Worm (Caenorhabditis elegans) whole organism, L3 larva: ENCODE data around the gene C34D10.5.
A peak's percentile ranks its signal among the peaks of the same experiment; 100 is the strongest.

Experiments used
- ZK546.5 ChIP-seq: sonication (generic microtip); optimal IDR thresholded peaks from 2 replicates; lab custom pipeline; 2017; ENCODE audit warnings: missing biosample characterization, missing genetic modification characterization
- aly-2 ChIP-seq: fragments of 150-350 bp; optimal IDR thresholded peaks from 2 replicates; lab custom pipeline; 2014; ENCODE audit warnings: missing biosample characterization, missing genetic modification characterization
- ama-1 ChIP-seq: fragments of 150-350 bp; optimal IDR thresholded peaks from 2 replicates; lab custom pipeline; 2018
- ceh-16 ChIP-seq: sonication (generic microtip); optimal IDR thresholded peaks from 2 replicates; lab custom pipeline; 2017; ENCODE audit warnings: missing biosample characterization, missing genetic modification characterization
- ceh-28 ChIP-seq: fragments of 150-350 bp; optimal IDR thresholded peaks from 2 replicates; lab custom pipeline; 2014; ENCODE audit warnings: missing biosample characterization, missing genetic modification reagents, missing genetic modification characterization
- ceh-9 ChIP-seq: sonication (generic microtip); optimal IDR thresholded peaks from 2 replicates; lab custom pipeline; 2018; ENCODE audit warnings: missing biosample characterization, missing genetic modification characterization
- daf-12 ChIP-seq: fragments of 150-350 bp; optimal IDR thresholded peaks from 2 replicates; lab custom pipeline; 2014; ENCODE audit warnings: missing biosample characterization, missing genetic modification reagents, missing genetic modification characterization
- egl-27 ChIP-seq: sonication (generic microtip); optimal IDR thresholded peaks from 4 replicates; lab custom pipeline; 2017; ENCODE audit warnings: missing biosample characterization, missing genetic modification reagents, missing genetic modification characterization
- egl-5 ChIP-seq: fragments of 150-350 bp; optimal IDR thresholded peaks from 2 replicates; lab custom pipeline; 2017; ENCODE audit warnings: missing biosample characterization, missing genetic modification reagents, missing genetic modification characterization, inconsistent platforms
- elt-2 ChIP-seq: sonication (generic microtip); optimal IDR thresholded peaks from 2 replicates; lab custom pipeline; 2016; ENCODE audit warnings: missing genetic modification reagents, mild to moderate bottlenecking, missing genetic modification characterization, missing compliant biosample characterization
- elt-3 ChIP-seq, 3 experiments: fragments of 150-350 bp in 1 of 3; sonication (generic microtip) in 2 of 3; optimal IDR thresholded peaks; 2 replicates in 2 of 3; 4 replicates in 1 of 3; lab custom pipeline; 2014 to 2017; ENCODE audit warnings: missing biosample characterization in 3 of 3, missing genetic modification characterization in 3 of 3
- eor-1 ChIP-seq, 2 experiments: fragments of 150-350 bp; optimal IDR thresholded peaks; 2 replicates each; lab custom pipeline; 2014 to 2018; ENCODE audit warnings: missing biosample characterization in 2 of 2, missing genetic modification characterization in 2 of 2
- fkh-10 ChIP-seq: sonication (generic microtip); optimal IDR thresholded peaks from 2 replicates; lab custom pipeline; 2017; ENCODE audit warnings: missing biosample characterization, missing genetic modification reagents, missing genetic modification characterization
- fkh-2 ChIP-seq: fragments of 150-350 bp; optimal IDR thresholded peaks from 2 replicates; lab custom pipeline; 2014; ENCODE audit warnings: missing biosample characterization, missing genetic modification reagents, missing genetic modification characterization
- fos-1 ChIP-seq: fragments of 150-350 bp; optimal IDR thresholded peaks from 2 replicates; lab custom pipeline; 2014; ENCODE audit warnings: missing biosample characterization, missing genetic modification characterization
- hmg-11 ChIP-seq: sonication (generic microtip); optimal IDR thresholded peaks from 2 replicates; lab custom pipeline; 2016; ENCODE audit warnings: missing genetic modification characterization, missing compliant biosample characterization
- jun-1 ChIP-seq: fragments of 150-350 bp; optimal IDR thresholded peaks from 2 replicates; lab custom pipeline; 2014; ENCODE audit warnings: missing biosample characterization, missing genetic modification reagents, missing genetic modification characterization
- lin-39 ChIP-seq: fragments of 150-350 bp; optimal IDR thresholded peaks from 2 replicates; lab custom pipeline; 2018; ENCODE audit warnings: missing biosample characterization, missing genetic modification reagents, missing genetic modification characterization
- lsy-12 ChIP-seq: sonication (generic microtip); optimal IDR thresholded peaks from 2 replicates; lab custom pipeline; 2016; ENCODE audit warnings: mild to moderate bottlenecking, missing genetic modification characterization, missing compliant biosample characterization
- mdl-1 ChIP-seq: fragments of 150-350 bp; optimal IDR thresholded peaks from 2 replicates; lab custom pipeline; 2014; ENCODE audit warnings: missing biosample characterization, missing genetic modification characterization
- mml-1 ChIP-seq: fragments of 150-350 bp; sonication (generic microtip); optimal IDR thresholded peaks from 3 replicates; lab custom pipeline; 2014; ENCODE audit warnings: missing biosample characterization, missing genetic modification characterization
- nfya-1 ChIP-seq: sonication (generic microtip); optimal IDR thresholded peaks from 2 replicates; lab custom pipeline; 2017; ENCODE audit warnings: missing genetic modification characterization, mild to moderate bottlenecking, missing compliant biosample characterization, antibody characterized with exemption, moderate library complexity; ENCODE audit not compliant: insufficient read depth
- nhr-12 ChIP-seq: fragments of 150-350 bp; optimal IDR thresholded peaks from 2 replicates; lab custom pipeline; 2014; ENCODE audit warnings: missing biosample characterization, missing genetic modification characterization
- nhr-23 ChIP-seq: fragments of 150-350 bp; optimal IDR thresholded peaks from 2 replicates; lab custom pipeline; 2014; ENCODE audit warnings: missing biosample characterization, missing genetic modification reagents, missing genetic modification characterization
- nhr-25 ChIP-seq: sonication (generic microtip); optimal IDR thresholded peaks from 2 replicates; lab custom pipeline; 2017; ENCODE audit warnings: missing biosample characterization, missing genetic modification characterization
- nhr-28 ChIP-seq: fragments of 150-350 bp; optimal IDR thresholded peaks from 2 replicates; lab custom pipeline; 2014; ENCODE audit warnings: missing biosample characterization, missing genetic modification characterization
- nhr-43 ChIP-seq: sonication (generic microtip); optimal IDR thresholded peaks from 2 replicates; lab custom pipeline; 2016; ENCODE audit warnings: mild to moderate bottlenecking, missing genetic modification characterization, missing compliant biosample characterization; ENCODE audit not compliant: poor library complexity, severe bottlenecking
- nhr-67 ChIP-seq: fragments of 150-350 bp; optimal IDR thresholded peaks from 2 replicates; lab custom pipeline; 2014; ENCODE audit warnings: missing biosample characterization, missing genetic modification characterization
- nhr-76 ChIP-seq: fragments of 150-350 bp; sonication (generic microtip); optimal IDR thresholded peaks from 5 replicates; lab custom pipeline; 2014; ENCODE audit warnings: missing biosample characterization, missing genetic modification characterization
- nhr-77 ChIP-seq: fragments of 150-350 bp; optimal IDR thresholded peaks from 2 replicates; lab custom pipeline; 2014; ENCODE audit warnings: missing biosample characterization, missing genetic modification characterization
- pha-4 ChIP-seq: fragments of 150-350 bp; optimal IDR thresholded peaks from 2 replicates; lab custom pipeline; 2014; ENCODE audit warnings: missing biosample characterization, missing genetic modification reagents, missing genetic modification characterization
- pqm-1 ChIP-seq: fragments of 150-350 bp; optimal IDR thresholded peaks from 2 replicates; lab custom pipeline; 2017; ENCODE audit warnings: missing biosample characterization, missing genetic modification characterization, inconsistent platforms
- sea-2 ChIP-seq: fragments of 150-350 bp; sonication (generic microtip); optimal IDR thresholded peaks from 4 replicates; lab custom pipeline; 2014; ENCODE audit warnings: missing biosample characterization, missing genetic modification reagents, missing genetic modification characterization
- skn-1 ChIP-seq: fragments of 150-350 bp; optimal IDR thresholded peaks from 2 replicates; lab custom pipeline; 2014; ENCODE audit warnings: missing biosample characterization, missing genetic modification characterization
- snpc-4 ChIP-seq: fragments of 150-350 bp; optimal IDR thresholded peaks from 2 replicates; lab custom pipeline; 2014; ENCODE audit warnings: missing biosample characterization, missing genetic modification characterization
- tbx-2 ChIP-seq: sonication (generic microtip); optimal IDR thresholded peaks from 2 replicates; lab custom pipeline; 2016; ENCODE audit warnings: mild to moderate bottlenecking, missing genetic modification characterization, missing compliant biosample characterization
- unc-39 ChIP-seq: sonication (generic microtip); optimal IDR thresholded peaks from 4 replicates; lab custom pipeline; 2017; ENCODE audit warnings: missing biosample characterization, missing genetic modification characterization
- unc-62 ChIP-seq: fragments of 150-350 bp; sonication (generic microtip); optimal IDR thresholded peaks from 4 replicates; lab custom pipeline; 2014; ENCODE audit warnings: missing biosample characterization, missing genetic modification reagents, missing genetic modification characterization
- ztf-11 ChIP-seq: fragments of 150-350 bp; optimal IDR thresholded peaks from 2 replicates; lab custom pipeline; 2014; ENCODE audit warnings: missing biosample characterization, missing genetic modification characterization
- ztf-4 ChIP-seq: fragments of 150-350 bp; optimal IDR thresholded peaks from 2 replicates; lab custom pipeline; 2014; ENCODE audit warnings: missing biosample characterization, missing genetic modification characterization

The C34D10.5 gene

DNA sequence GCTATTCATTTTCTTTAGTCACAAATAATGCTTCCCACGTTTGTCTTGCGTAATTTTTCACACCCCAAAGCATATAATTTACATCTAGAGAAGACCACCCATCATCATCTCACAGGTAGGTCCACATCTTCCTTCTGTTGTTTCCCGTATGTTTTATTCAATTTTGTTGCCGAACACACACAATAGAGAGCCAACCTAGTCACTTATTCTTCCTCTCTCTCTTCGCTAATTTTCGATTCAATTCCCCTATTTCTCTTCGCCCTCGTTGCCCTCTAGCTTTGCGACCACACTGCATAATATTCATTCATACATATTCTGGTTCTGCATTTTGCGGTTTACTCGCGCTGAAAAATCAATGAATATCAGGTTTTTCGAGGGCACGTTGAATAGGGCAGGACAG is 11.9 kb upstream of the C34D10.5 start:
- TF ChIP-seq egl-27 (tag; lab: Kevin White, UChicago) = no peak
- no peak for TF ChIP-seq nhr-12 (tag; lab: Kevin White, UChicago)
- no peak for TF ChIP-seq pha-4 (tag; lab: Kevin White, UChicago)
- no peak for TF ChIP-seq eor-1 (tag; optimal IDR thresholded peaks at IDR 0.05; lab: Kevin White, UChicago)
- no peak for TF ChIP-seq nhr-67
- no peak for TF ChIP-seq nhr-25
- no peak for TF ChIP-seq elt-2 (tag; lab: Kevin White, UChicago)
- no peak for TF ChIP-seq unc-62
- no peak for TF ChIP-seq snpc-4
- TF ChIP-seq fkh-2 (tag; lab: Kevin White, UChicago) = no peak
- TF ChIP-seq lsy-12 (tag; lab: Kevin White, UChicago) = no peak

- TF ChIP-seq nhr-25 = peak; percentile 60
- TF ChIP-seq mml-1 (tag; lab: Kevin White, UChicago) = no peak
- peak; percentile 11 for TF ChIP-seq nhr-23
- TF ChIP-seq, all 47 proteins: peak for 2
These were observed 7.2 kb upstream of the C34D10.5 start for ce11 chrX:8010652-8011051.

DNA sequence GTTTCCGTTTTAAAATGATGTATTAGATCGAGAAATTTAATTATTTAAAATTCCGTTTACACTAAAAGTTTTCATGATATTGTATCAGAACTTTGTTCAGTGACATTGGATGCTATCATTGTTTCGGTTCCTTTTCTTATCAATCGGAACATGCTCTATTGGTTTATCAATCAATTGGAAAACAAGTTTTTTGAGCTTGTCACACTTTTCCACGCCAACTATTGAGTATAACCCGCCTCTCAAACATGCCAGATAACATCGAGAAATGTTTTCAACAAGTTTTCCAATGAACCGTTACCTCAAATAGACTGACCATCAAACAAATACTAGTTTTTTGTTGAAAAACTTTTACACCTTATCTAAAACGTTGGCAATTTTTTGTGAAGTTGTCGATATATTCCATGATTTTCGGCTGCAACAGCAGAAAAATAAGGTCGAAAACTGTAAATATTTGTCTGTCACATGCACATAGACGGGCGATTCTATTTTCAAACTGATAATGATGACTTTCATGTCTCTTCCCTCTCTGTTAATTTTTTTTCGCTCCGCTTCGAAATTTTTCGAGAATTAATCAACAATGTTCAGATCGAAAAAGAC is 3.3 kb upstream of the C34D10.5 start, which contains the start of gene unk-1:
Gene unk-1 (plus strand): TSS at position 577 of the 597 bp plus-strand sequence.
- TF ChIP-seq skn-1 (tag; lab: Kevin White, UChicago) (peak; percentile 19), elt-3 (tag; optimal IDR thresholded peaks at IDR 0.05; lab: Kevin White, UChicago) (no peak), jun-1 (tag; lab: Kevin White, UChicago) (peak; percentile 35), elt-2 (tag; lab: Kevin White, UChicago) (peak; percentile 91), ztf-4 (tag; lab: Kevin White, UChicago) (no peak), pha-4 (tag; lab: Kevin White, UChicago) (peak; percentile 47), pqm-1 (tag; lab: Kevin White, UChicago) (peak; percentile 43), ceh-28 (tag; lab: Kevin White, UChicago) (peak; percentile 34)

DNA sequence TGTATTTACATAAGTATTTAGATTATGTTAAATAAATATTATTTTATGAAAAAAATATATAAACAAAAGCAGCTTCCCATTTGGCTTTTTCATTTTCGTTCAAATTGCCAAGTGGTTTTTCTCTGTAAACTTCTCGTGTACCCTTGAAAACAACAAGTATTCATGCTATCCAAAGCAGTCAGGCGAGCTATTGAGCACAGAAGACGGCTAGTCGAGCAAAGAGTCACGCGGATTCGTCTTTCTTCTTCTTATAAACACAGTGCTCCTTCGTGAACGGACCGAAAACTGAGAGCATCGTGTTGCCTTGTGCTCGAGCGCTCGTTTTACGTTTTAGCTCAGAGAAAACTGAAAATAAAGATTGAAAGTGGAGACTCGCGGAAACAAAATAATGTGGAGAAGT is 1.9 kb upstream of the C34D10.5 start:
- no peak for TF ChIP-seq ztf-4 (tag; lab: Kevin White, UChicago)
- no peak for TF ChIP-seq ceh-16 (tag; lab: Kevin White, UChicago)
- TF ChIP-seq nfya-1 (tag; lab: Kevin White, UChicago) = peak; percentile 12
- no peak for TF ChIP-seq nhr-76 (tag; lab: Kevin White, UChicago)
- TF ChIP-seq pha-4 (tag; lab: Kevin White, UChicago) = no peak

ce11 chrX:8017305-8017704 is 522 bp upstream of the C34D10.5 start:
- no peak for TF ChIP-seq skn-1 (tag; lab: Kevin White, UChicago)
- TF ChIP-seq egl-5 = no peak
- TF ChIP-seq ztf-11 = no peak
- peak; percentile 4 for TF ChIP-seq mdl-1 (tag; lab: Kevin White, UChicago)
- no peak for TF ChIP-seq nhr-76 (tag; lab: Kevin White, UChicago)
- no peak for TF ChIP-seq nhr-77 (tag; lab: Kevin White, UChicago)
- TF ChIP-seq daf-12 (tag; lab: Kevin White, UChicago) = no peak
- TF ChIP-seq ztf-4 (tag; lab: Kevin White, UChicago) = no peak
- no peak for TF ChIP-seq aly-2
- no peak for TF ChIP-seq ama-1 (lab: Kevin White, UChicago)
- TF ChIP-seq lsy-12 (tag; lab: Kevin White, UChicago) = peak; percentile 46
- peak; percentile 81 for TF ChIP-seq hmg-11 (tag; lab: Kevin White, UChicago)
- TF ChIP-seq nhr-23 = no peak
- no peak for TF ChIP-seq ceh-16 (tag; lab: Kevin White, UChicago)
- TF ChIP-seq eor-1 (tag; optimal IDR thresholded peaks at IDR 0.05; lab: Kevin White, UChicago) = no peak
- peak; percentile 24 for TF ChIP-seq fkh-10 (GFP tag; lab: Kevin White, UChicago)
- no peak for TF ChIP-seq snpc-4
- peak; percentile 69 for TF ChIP-seq nfya-1 (tag; lab: Kevin White, UChicago)
- no peak for TF ChIP-seq ceh-9 (tag; lab: Kevin White, UChicago)
- TF ChIP-seq unc-62 = no peak
- TF ChIP-seq tbx-2 (tag; lab: Kevin White, UChicago) = no peak
- TF ChIP-seq sea-2 = no peak
- TF ChIP-seq nhr-43 (tag; lab: Kevin White, UChicago) = no peak
- TF ChIP-seq fos-1 (tag; lab: Kevin White, UChicago) = no peak
- TF ChIP-seq egl-27 (tag; lab: Kevin White, UChicago) = no peak
- TF ChIP-seq lin-39 = peak; percentile 76
- no peak for TF ChIP-seq ZK546.5 (tag; lab: Kevin White, UChicago)
- peak; percentile 26 for TF ChIP-seq pha-4 (tag; lab: Kevin White, UChicago)
- no peak for TF ChIP-seq mml-1 (tag; lab: Kevin White, UChicago)
- TF ChIP-seq unc-39 (tag; lab: Kevin White, UChicago) = no peak
- no peak for TF ChIP-seq jun-1 (tag; lab: Kevin White, UChicago)
- no peak for TF ChIP-seq pqm-1 (tag; lab: Kevin White, UChicago)
- no peak for TF ChIP-seq elt-2 (tag; lab: Kevin White, UChicago)
- no peak for TF ChIP-seq nhr-28 (tag; lab: Kevin White, UChicago)
